Fruit fly (Drosophila melanogaster) whole organism, adult: ENCODE data around the gene CG12177.
A peak's percentile ranks its signal among the peaks of the same experiment; 100 is the strongest.

Source experiments
- CG11617 ChIP-seq: fragments of 200-800 bp; sonication (Bioruptor generic); optimal IDR thresholded peaks from 2 replicates; lab custom pipeline; 2017; ENCODE audit warnings: mild to moderate bottlenecking, missing biosample characterization, missing genetic modification reagents, missing genetic modification characterization
- CG5204 ChIP-seq: fragments of 200-800 bp; sonication (Bioruptor generic); optimal IDR thresholded peaks from 2 replicates; lab custom pipeline; 2016; ENCODE audit warnings: missing biosample characterization, missing genetic modification characterization
- Mnt ChIP-seq: fragments of 200-800 bp; sonication (Bioruptor generic); optimal IDR thresholded peaks from 2 replicates; lab custom pipeline; 2016; ENCODE audit warnings: missing biosample characterization, mild to moderate bottlenecking, missing genetic modification characterization
- tj ChIP-seq: fragments of 200-800 bp; sonication (Bioruptor generic); optimal IDR thresholded peaks from 3 replicates; lab custom pipeline; 2017; ENCODE audit warnings: missing biosample characterization, mild to moderate bottlenecking, missing genetic modification characterization, moderate library complexity

dm6 chrX:13641115-13641890, 39.0 kb downstream of the CG12177 start:
- peak; percentile 69 for TF ChIP-seq CG5204 (GFP tag; lab: Kevin White, UChicago)
- peak; percentile 42 for TF ChIP-seq tj (GFP tag; lab: Kevin White, UChicago)
- TF ChIP-seq Mnt (GFP tag; lab: Kevin White, UChicago): no peak
- TF ChIP-seq CG11617 (GFP tag; lab: Kevin White, UChicago): peak; percentile 81
